Fruit fly (Drosophila melanogaster): ENCODE data around the gene CG34307.

The CG34307 gene

dm6 chr3R:11868562-11868961, 28.8 kb upstream of the CG34307 start:
- TF ChIP-seq CG15336 (GFP tag; IDR thresholded peaks at IDR 0.05) (0 out of 2 replicates have a peak, but pooled peaks have one; percentile 14), CG16779 (tag; optimal IDR thresholded peaks at IDR 0.05) (no peak), CG6163 (GFP tag; IDR thresholded peaks at IDR 0.05) (0 out of 3 replicates have a peak, but pooled peaks have one; percentile 5)

DNA sequence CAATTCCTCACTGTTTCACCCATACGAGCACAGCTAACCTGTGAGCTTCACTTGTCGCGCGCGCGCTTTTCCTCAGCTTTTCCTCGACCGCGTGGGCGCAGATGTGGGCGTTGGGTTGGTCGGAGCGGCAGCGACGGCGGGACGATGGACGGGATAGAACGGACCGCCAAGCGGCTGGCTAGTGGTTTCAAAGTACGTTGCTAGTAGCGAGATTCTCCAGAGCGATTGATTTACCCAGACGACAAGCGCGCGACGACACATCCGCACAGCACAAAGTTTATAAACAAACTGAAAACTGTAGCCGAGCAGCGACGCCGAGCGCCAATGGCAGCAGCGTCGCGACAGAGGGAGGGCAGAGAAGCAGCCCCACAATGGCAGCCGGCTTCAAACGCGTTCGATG, 28.2 kb upstream of the CG34307 start, which contains the start of gene CG6959:
Gene CG6959 (minus strand): TSS at position 292 of the 400 bp plus-strand sequence.
- no peak for TF ChIP-seq vri (GFP tag; optimal IDR thresholded peaks at IDR 0.05)
- TF ChIP-seq CG16779 (tag; optimal IDR thresholded peaks at IDR 0.05) = no peak
- no peak for TF ChIP-seq CG6808 (GFP tag; optimal IDR thresholded peaks at IDR 0.05)
- TF ChIP-seq cyc (GFP tag; optimal IDR thresholded peaks at IDR 0.05) = no peak
- no peak for TF ChIP-seq CG10631 (GFP tag; optimal IDR thresholded peaks at IDR 0.05)
- no peak for TF ChIP-seq fd85E (GFP tag; optimal IDR thresholded peaks at IDR 0.05)
- no peak for TF ChIP-seq OdsH (GFP tag; optimal IDR thresholded peaks at IDR 0.05)
- no peak for TF ChIP-seq fd59A (GFP tag; optimal IDR thresholded peaks at IDR 0.05)
- TF ChIP-seq CG6163 (GFP tag; IDR thresholded peaks at IDR 0.05) = peak; percentile 55; the same call in 1 of the 3 replicates
- TF ChIP-seq CG9139 (GFP tag; optimal IDR thresholded peaks at IDR 0.05) = no peak
- TF ChIP-seq CG11762 (GFP tag; optimal IDR thresholded peaks at IDR 0.05; ENCODE audit: insufficient read depth) = no peak
- TF ChIP-seq CG8319 (GFP tag; optimal IDR thresholded peaks at IDR 0.05) = no peak
- TF ChIP-seq CG11902 (GFP tag; optimal IDR thresholded peaks at IDR 0.05) = no peak
- no peak; the same call in 2 of the 3 replicates for TF ChIP-seq CG8119 (GFP tag; IDR thresholded peaks at IDR 0.05)
- TF ChIP-seq CG31627 (GFP tag; optimal IDR thresholded peaks at IDR 0.05) = no peak
- no peak for TF ChIP-seq acj6 (GFP tag; optimal IDR thresholded peaks at IDR 0.05)
- TF ChIP-seq Smox (GFP tag; optimal IDR thresholded peaks at IDR 0.05) = no peak
- peak; percentile 64 for TF ChIP-seq eg (GFP tag; IDR thresholded peaks at IDR 0.05)
- TF ChIP-seq CG3919 (GFP tag; optimal IDR thresholded peaks at IDR 0.05) = no peak
- TF ChIP-seq Blimp-1 (GFP tag; optimal IDR thresholded peaks at IDR 0.05) = no peak
- peak; percentile 56 for TF ChIP-seq fkh (GFP tag; optimal IDR thresholded peaks at IDR 0.05)
- peak; percentile 23; the same call in 1 of the 2 replicates for TF ChIP-seq CG15336 (GFP tag; IDR thresholded peaks at IDR 0.05)
- TF ChIP-seq CG6854 (GFP tag; optimal IDR thresholded peaks at IDR 0.05) = no peak
- peak; percentile 21 for TF ChIP-seq Sox102F (GFP tag; optimal IDR thresholded peaks at IDR 0.05)
- no peak for TF ChIP-seq Met (GFP tag; optimal IDR thresholded peaks at IDR 0.05)
- TF ChIP-seq dac (GFP tag; optimal IDR thresholded peaks at IDR 0.05) = no peak
- no peak for TF ChIP-seq Sox15 (GFP tag; optimal IDR thresholded peaks at IDR 0.05)
- no peak for TF ChIP-seq Ets96B (tag; optimal IDR thresholded peaks at IDR 0.05)
- no peak for TF ChIP-seq CG32006 (GFP tag; optimal IDR thresholded peaks at IDR 0.05)
- peak; percentile 16 for TF ChIP-seq esn (GFP tag; optimal IDR thresholded peaks at IDR 0.05)
- TF ChIP-seq dsx (GFP tag; optimal IDR thresholded peaks at IDR 0.05; ENCODE audit: poor library complexity, severe bottlenecking) = peak; percentile 20
- no peak for TF ChIP-seq Hr38 (GFP tag; optimal IDR thresholded peaks at IDR 0.05)
- TF ChIP-seq CG11294 (GFP tag; IDR thresholded peaks at IDR 0.05) = no peak; the same call in 1 of the 2 replicates
- TF ChIP-seq net (GFP tag; optimal IDR thresholded peaks at IDR 0.05) = peak; percentile 28
- no peak for TF ChIP-seq CG6792 (GFP tag; optimal IDR thresholded peaks at IDR 0.05)
- TF ChIP-seq CG34406 (GFP tag; optimal IDR thresholded peaks at IDR 0.05) = no peak
- no peak for TF ChIP-seq Eip93F (GFP tag; optimal IDR thresholded peaks at IDR 0.05)
- TF ChIP-seq CG3032 (tag; optimal IDR thresholded peaks at IDR 0.05) = no peak
- no peak for TF ChIP-seq Eip75B (GFP tag; optimal IDR thresholded peaks at IDR 0.05)
- no peak for TF ChIP-seq Hr4 (GFP tag; optimal IDR thresholded peaks at IDR 0.05)
- no peak for TF ChIP-seq Lpt (GFP tag; optimal IDR thresholded peaks at IDR 0.05)
- no peak for TF ChIP-seq svp (GFP tag)
- no peak for TF ChIP-seq salr (GFP tag; optimal IDR thresholded peaks at IDR 0.05)
- TF ChIP-seq ss (GFP tag; optimal IDR thresholded peaks at IDR 0.05) = no peak
- no peak for TF ChIP-seq Ets21C (GFP tag; optimal IDR thresholded peaks at IDR 0.05)
- no peak for TF ChIP-seq lz (GFP tag; optimal IDR thresholded peaks at IDR 0.05)
- no peak for TF ChIP-seq CG7368 (GFP tag; optimal IDR thresholded peaks at IDR 0.05)
- no peak for TF ChIP-seq topi (GFP tag; optimal IDR thresholded peaks at IDR 0.05)
- TF ChIP-seq CG10669 (GFP tag; optimal IDR thresholded peaks at IDR 0.05) = peak; percentile 2
- no peak for TF ChIP-seq spab (GFP tag; optimal IDR thresholded peaks at IDR 0.05)

Measured in whole organism, prepupa.